Worm (Caenorhabditis elegans): ENCODE data around the gene rpc-11.

The rpc-11 gene

DNA sequence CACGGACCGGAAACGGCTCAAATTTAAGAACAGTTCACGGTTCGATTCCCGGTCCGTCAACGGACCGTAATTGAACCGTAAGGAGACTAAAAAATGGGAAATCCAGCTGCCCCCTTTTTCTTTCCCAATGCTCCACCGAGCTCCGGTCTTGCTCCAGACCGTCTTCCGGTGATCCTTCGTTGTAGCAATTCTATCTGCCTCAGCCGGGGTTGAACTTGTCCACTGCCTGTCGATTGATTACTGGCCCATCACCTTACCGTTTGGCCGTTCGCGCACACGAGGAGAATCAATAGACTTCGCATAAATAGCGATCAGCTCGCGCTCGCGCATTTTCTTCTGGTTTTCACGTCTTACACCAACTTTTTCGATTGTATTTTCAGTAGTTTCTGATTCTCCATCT is 38.7 kb upstream of the rpc-11 start:
- TF ChIP-seq pes-1 (GFP tag; IDR thresholded peaks at IDR 0.05) = peak; percentile 24; the same call in 1 of the 2 replicates

- TF ChIP-seq F13C5.2 (tag; optimal IDR thresholded peaks at IDR 0.05) (no peak), hnd-1 (tag; optimal IDR thresholded peaks at IDR 0.05) (no peak), tbx-11 (GFP tag; IDR thresholded peaks at IDR 0.05) (no peak), ets-7 (tag; optimal IDR thresholded peaks at IDR 0.05) (no peak), pes-1 (GFP tag; IDR thresholded peaks at IDR 0.05) (no peak), aly-1 (tag; optimal IDR thresholded peaks at IDR 0.05) (no peak), ceh-36 (tag; optimal IDR thresholded peaks at IDR 0.05) (no peak), flt-1 (GFP tag; IDR thresholded peaks at IDR 0.05) (no peak), scrt-1 (GFP tag; IDR thresholded peaks at IDR 0.05) (no peak), tbx-37 (GFP tag; conservative IDR thresholded peaks at IDR 0.05) (no peak), ama-1 (optimal IDR thresholded peaks at IDR 0.05) (no peak), sea-1 (GFP tag; conservative IDR thresholded peaks at IDR 0.05) (no peak), hmbx-1 (tag; optimal IDR thresholded peaks at IDR 0.05) (no peak), B0310.2 (tag; optimal IDR thresholded peaks at IDR 0.05) (no peak), hmg-4 (GFP tag; optimal IDR thresholded peaks at IDR 0.05) (no peak), tra-4 (tag; optimal IDR thresholded peaks at IDR 0.05) (no peak), ceh-13 (GFP tag; optimal IDR thresholded peaks at IDR 0.05) (no peak)
These were observed 36.1 kb upstream of the rpc-11 start, which contains the start of gene clp-7 for ce11 chrIV:1445920-1446319. clp-7 (minus strand) TSS chrIV:1445966.

ce11 chrIV:1443997-1444678 is 34.3 kb upstream of the rpc-11 start:
- TF ChIP-seq pes-1 (GFP tag; IDR thresholded peaks at IDR 0.05) = no peak

- TF ChIP-seq ets-7 (tag; optimal IDR thresholded peaks at IDR 0.05) (no peak), hnd-1 (tag; optimal IDR thresholded peaks at IDR 0.05) (no peak), pes-1 (GFP tag; IDR thresholded peaks at IDR 0.05) (no peak), ceh-36 (tag; optimal IDR thresholded peaks at IDR 0.05) (no peak), hmbx-1 (tag; optimal IDR thresholded peaks at IDR 0.05) (no peak), ceh-13 (GFP tag; optimal IDR thresholded peaks at IDR 0.05) (no peak), B0310.2 (tag; optimal IDR thresholded peaks at IDR 0.05) (no peak), hmg-4 (GFP tag; optimal IDR thresholded peaks at IDR 0.05) (no peak)
These were observed 33.7 kb upstream of the rpc-11 start for ce11 chrIV:1443514-1443913.

- TF ChIP-seq hnd-1 (tag; optimal IDR thresholded peaks at IDR 0.05) (no peak), flt-1 (GFP tag; IDR thresholded peaks at IDR 0.05) (no peak), F13C5.2 (tag; optimal IDR thresholded peaks at IDR 0.05) (no peak), tbx-37 (GFP tag; conservative IDR thresholded peaks at IDR 0.05) (no peak), ceh-13 (GFP tag; optimal IDR thresholded peaks at IDR 0.05) (no peak), ets-7 (tag; optimal IDR thresholded peaks at IDR 0.05) (no peak), scrt-1 (GFP tag; IDR thresholded peaks at IDR 0.05) (no peak)
These were observed 27.8 kb upstream of the rpc-11 start for ce11 chrIV:1437625-1438024.

ce11 chrIV:1435159-1435558 is 25.3 kb upstream of the rpc-11 start:
- no peak for TF ChIP-seq B0310.2 (tag; optimal IDR thresholded peaks at IDR 0.05)
- TF ChIP-seq ceh-36 (tag; optimal IDR thresholded peaks at IDR 0.05) = no peak
- TF ChIP-seq ceh-13 (GFP tag; optimal IDR thresholded peaks at IDR 0.05) = no peak
- no peak for TF ChIP-seq aly-1 (tag; optimal IDR thresholded peaks at IDR 0.05)
- no peak for TF ChIP-seq ets-7 (tag; optimal IDR thresholded peaks at IDR 0.05)
- no peak for TF ChIP-seq F13C5.2 (tag; optimal IDR thresholded peaks at IDR 0.05)
- TF ChIP-seq hmg-4 (GFP tag; optimal IDR thresholded peaks at IDR 0.05) = no peak
- no peak for TF ChIP-seq hmbx-1 (tag; optimal IDR thresholded peaks at IDR 0.05)
- no peak for TF ChIP-seq flt-1 (GFP tag; IDR thresholded peaks at IDR 0.05)

DNA sequence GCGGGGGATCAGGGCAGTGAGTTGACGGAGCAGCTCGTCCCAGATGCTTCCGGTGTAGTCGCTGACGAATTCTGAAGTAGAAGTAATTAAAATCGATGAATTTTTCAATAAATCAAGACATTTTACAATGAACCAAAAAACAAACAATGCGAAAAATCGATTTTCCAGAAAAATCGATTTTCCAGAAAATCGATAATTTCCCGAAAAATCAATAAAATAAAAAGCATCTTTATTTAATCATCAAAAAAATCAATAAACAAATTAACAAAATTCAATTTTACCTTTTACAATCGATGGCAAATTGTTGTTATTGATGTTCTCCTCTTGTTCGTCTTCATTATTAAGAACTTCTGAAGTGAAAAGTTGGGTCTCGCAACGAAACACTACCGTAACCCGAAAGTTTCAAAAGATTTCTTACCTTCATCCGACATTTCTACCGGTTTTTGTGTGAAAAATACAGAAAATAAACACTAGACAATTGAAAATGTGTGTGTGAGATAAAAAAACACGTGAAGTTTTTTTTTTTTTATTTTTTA is 24.8 kb upstream of the rpc-11 start, which contains the start of gene clp-6:
TSS of gene clp-6 (minus strand) at position 486 of the 536 bp plus-strand sequence.
- TF ChIP-seq pes-1 (GFP tag; IDR thresholded peaks at IDR 0.05) (no peak), F13C5.2 (tag; optimal IDR thresholded peaks at IDR 0.05) (no peak), ama-1 (optimal IDR thresholded peaks at IDR 0.05) (no peak), hnd-1 (tag; optimal IDR thresholded peaks at IDR 0.05) (no peak), tra-4 (tag; optimal IDR thresholded peaks at IDR 0.05) (no peak), ceh-36 (tag; optimal IDR thresholded peaks at IDR 0.05) (no peak), tbx-11 (GFP tag; IDR thresholded peaks at IDR 0.05) (no peak), B0310.2 (tag; optimal IDR thresholded peaks at IDR 0.05) (no peak), scrt-1 (GFP tag; IDR thresholded peaks at IDR 0.05) (no peak), tbx-37 (GFP tag; conservative IDR thresholded peaks at IDR 0.05) (no peak)

DNA sequence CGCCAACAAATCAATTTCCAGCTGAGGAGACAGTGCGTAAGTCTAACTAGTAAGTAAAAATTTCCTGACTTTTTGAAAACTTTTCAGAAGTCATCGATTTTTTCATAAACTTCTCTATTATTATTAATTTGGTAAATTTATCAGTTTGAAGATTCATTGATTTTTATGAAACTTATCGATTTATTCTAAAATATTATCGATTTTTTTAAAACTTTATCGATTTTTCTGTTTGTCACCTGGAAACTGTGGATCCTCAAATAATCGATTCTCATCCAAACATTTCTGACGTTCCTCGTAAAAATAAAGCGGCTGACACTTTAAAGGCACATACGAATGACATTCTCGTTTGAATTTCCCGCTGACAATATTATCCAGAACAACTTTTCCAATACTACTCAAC is 24.1 kb upstream of the rpc-11 start:
- TF ChIP-seq tra-4 (tag; optimal IDR thresholded peaks at IDR 0.05) (no peak), tbx-11 (GFP tag; IDR thresholded peaks at IDR 0.05) (no peak), F13C5.2 (tag; optimal IDR thresholded peaks at IDR 0.05) (no peak), sea-1 (GFP tag; conservative IDR thresholded peaks at IDR 0.05) (no peak), aly-1 (tag; optimal IDR thresholded peaks at IDR 0.05) (no peak), hmbx-1 (tag; optimal IDR thresholded peaks at IDR 0.05) (no peak), flt-1 (GFP tag; IDR thresholded peaks at IDR 0.05) (no peak), hmg-4 (GFP tag; optimal IDR thresholded peaks at IDR 0.05) (no peak), B0310.2 (tag; optimal IDR thresholded peaks at IDR 0.05) (no peak), scrt-1 (GFP tag; IDR thresholded peaks at IDR 0.05) (no peak), ceh-13 (GFP tag; optimal IDR thresholded peaks at IDR 0.05) (no peak), tbx-37 (GFP tag; conservative IDR thresholded peaks at IDR 0.05) (no peak), ceh-36 (tag; optimal IDR thresholded peaks at IDR 0.05) (no peak), pes-1 (GFP tag; IDR thresholded peaks at IDR 0.05) (no peak), ama-1 (optimal IDR thresholded peaks at IDR 0.05) (no peak)

Data from whole organism, early embryonic.